Fruit fly (Drosophila melanogaster): Measurements from ENCODE around the gene CG15599.

DNA sequence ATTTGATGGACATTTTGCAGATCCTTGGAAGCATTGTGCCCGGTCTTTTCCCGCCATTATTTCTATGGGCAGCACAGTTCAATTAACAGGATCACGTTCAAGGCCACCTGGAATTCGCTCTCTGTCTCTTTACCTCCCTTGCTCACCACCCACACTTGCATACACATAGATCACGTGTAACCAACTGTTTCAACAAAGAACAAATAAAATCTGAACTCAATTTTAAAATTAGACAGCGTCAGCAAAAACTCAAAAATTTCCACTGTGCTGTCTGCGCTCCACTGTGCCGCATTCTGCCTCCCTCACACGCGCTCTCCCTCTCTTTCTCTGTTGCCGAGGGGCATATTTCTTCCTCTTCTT lies 20.9 kb upstream of the CG15599 start:
- no peak for TF ChIP-seq Pif1B (GFP tag; optimal IDR thresholded peaks at IDR 0.05)
- no peak for TF ChIP-seq EcR (GFP tag; optimal IDR thresholded peaks at IDR 0.05)
- no peak for TF ChIP-seq CG34367 (tag; optimal IDR thresholded peaks at IDR 0.05)
- TF ChIP-seq CG4496 (GFP tag; IDR thresholded peaks at IDR 0.05) = peak; percentile 31; the same call in 2 of the 3 replicates
- peak; percentile 8 for TF ChIP-seq CG8301 (tag; optimal IDR thresholded peaks at IDR 0.05)
- TF ChIP-seq fd96Ca (GFP tag; IDR thresholded peaks at IDR 0.05) = no peak; the same call in 2 of the 3 replicates

All from whole organism, pupa.